Worm (Caenorhabditis elegans): Measurements from ENCODE around the gene clec-231.

The clec-231 gene

ce11 chrV:15377903-15378302, 27.4 kb upstream of the clec-231 start, which contains the start of gene srh-122:
srh-122 (minus strand) TSS chrV:15378003.
- TF ChIP-seq ztf-1 (GFP tag; conservative IDR thresholded peaks at IDR 0.05) (no peak), elt-3 (tag; optimal IDR thresholded peaks at IDR 0.05) (no peak), sma-9 (GFP tag; optimal IDR thresholded peaks at IDR 0.05) (no peak), sma-9 (tag; optimal IDR thresholded peaks at IDR 0.05) (no peak), mdl-1 (tag; optimal IDR thresholded peaks at IDR 0.05) (no peak), lin-39 (tag; optimal IDR thresholded peaks at IDR 0.05) (no peak), gmeb-1 (tag; optimal IDR thresholded peaks at IDR 0.05) (no peak), sma-3 (GFP tag; optimal IDR thresholded peaks at IDR 0.05) (no peak), nhr-23 (tag; optimal IDR thresholded peaks at IDR 0.05) (no peak), nhr-11 (tag; optimal IDR thresholded peaks at IDR 0.05) (no peak), fos-1 (tag; optimal IDR thresholded peaks at IDR 0.05) (no peak), lin-13 (GFP tag; optimal IDR thresholded peaks at IDR 0.05) (no peak), R02D3.7 (tag; optimal IDR thresholded peaks at IDR 0.05) (no peak), mbf-1 (tag; optimal IDR thresholded peaks at IDR 0.05) (no peak), zag-1 (tag; optimal IDR thresholded peaks at IDR 0.05) (no peak), dmd-4 (tag; optimal IDR thresholded peaks at IDR 0.05) (no peak), sem-4 (tag; optimal IDR thresholded peaks at IDR 0.05) (no peak), ztf-4 (tag; optimal IDR thresholded peaks at IDR 0.05) (no peak)

ce11 chrV:15376223-15376622, 25.7 kb upstream of the clec-231 start, which contains the start of gene srh-52:
srh-52 (minus strand) TSS chrV:15376323.
- TF ChIP-seq Y55F3AM.14 (GFP tag; optimal IDR thresholded peaks at IDR 0.05), result no peak
- TF ChIP-seq ZK546.5 (tag; optimal IDR thresholded peaks at IDR 0.05), result no peak
- TF ChIP-seq nhr-129 (tag; optimal IDR thresholded peaks at IDR 0.05), result no peak
- TF ChIP-seq mab-5 (tag; optimal IDR thresholded peaks at IDR 0.05), result no peak
- no peak for TF ChIP-seq lsy-2 (tag; optimal IDR thresholded peaks at IDR 0.05)
- no peak for TF ChIP-seq dmd-4 (tag; optimal IDR thresholded peaks at IDR 0.05)
- TF ChIP-seq elt-1 (tag; optimal IDR thresholded peaks at IDR 0.05), result no peak
- TF ChIP-seq nhr-21 (tag; optimal IDR thresholded peaks at IDR 0.05), result no peak
- no peak for TF ChIP-seq blmp-1 (tag; optimal IDR thresholded peaks at IDR 0.05; ENCODE audit: insufficient read depth)
- TF ChIP-seq R02D3.7 (tag; optimal IDR thresholded peaks at IDR 0.05), result no peak
- no peak for TF ChIP-seq sem-4 (tag; optimal IDR thresholded peaks at IDR 0.05)
- no peak for TF ChIP-seq nhr-11 (tag; optimal IDR thresholded peaks at IDR 0.05)
- TF ChIP-seq crh-2 (tag; optimal IDR thresholded peaks at IDR 0.05), result no peak
- TF ChIP-seq lin-11 (tag; optimal IDR thresholded peaks at IDR 0.05), result no peak
- TF ChIP-seq nhr-23 (tag; optimal IDR thresholded peaks at IDR 0.05), result no peak

- TF ChIP-seq ztf-11 (tag; optimal IDR thresholded peaks at IDR 0.05) (no peak), peb-1 (tag; optimal IDR thresholded peaks at IDR 0.05) (no peak), ceh-16 (tag; optimal IDR thresholded peaks at IDR 0.05) (no peak), lin-39 (tag; optimal IDR thresholded peaks at IDR 0.05) (no peak), ZK546.5 (tag; optimal IDR thresholded peaks at IDR 0.05) (no peak), unc-39 (tag; optimal IDR thresholded peaks at IDR 0.05) (no peak), ztf-1 (GFP tag; conservative IDR thresholded peaks at IDR 0.05) (no peak), nhr-21 (tag; optimal IDR thresholded peaks at IDR 0.05) (no peak), lin-11 (tag; optimal IDR thresholded peaks at IDR 0.05) (no peak), lin-13 (GFP tag; optimal IDR thresholded peaks at IDR 0.05) (no peak), R02D3.7 (tag; optimal IDR thresholded peaks at IDR 0.05) (no peak), alr-1 (tag; optimal IDR thresholded peaks at IDR 0.05) (no peak)
Observed at ce11 chrV:15369707-15370106, 19.2 kb upstream of the clec-231 start, which contains the start of gene nhr-269. nhr-269 (minus strand) TSS chrV:15369807.

ce11 chrV:15367770-15368169, 17.3 kb upstream of the clec-231 start:
- TF ChIP-seq elt-1 (tag; optimal IDR thresholded peaks at IDR 0.05) (no peak), ztf-1 (GFP tag; conservative IDR thresholded peaks at IDR 0.05) (no peak), ztf-11 (tag; optimal IDR thresholded peaks at IDR 0.05) (no peak), unc-62 (GFP tag; optimal IDR thresholded peaks at IDR 0.05) (no peak), sma-9 (GFP tag; optimal IDR thresholded peaks at IDR 0.05) (no peak), sma-9 (tag; optimal IDR thresholded peaks at IDR 0.05) (no peak), dmd-4 (tag; optimal IDR thresholded peaks at IDR 0.05) (no peak), egl-27 (tag; optimal IDR thresholded peaks at IDR 0.05) (no peak), crh-2 (tag; optimal IDR thresholded peaks at IDR 0.05) (no peak), lsy-2 (tag; optimal IDR thresholded peaks at IDR 0.05) (no peak), alr-1 (tag; optimal IDR thresholded peaks at IDR 0.05) (no peak), Y55F3AM.14 (GFP tag; optimal IDR thresholded peaks at IDR 0.05) (no peak), nhr-12 (tag; optimal IDR thresholded peaks at IDR 0.05) (no peak), ZK546.5 (tag; optimal IDR thresholded peaks at IDR 0.05) (no peak)
